Worm (Caenorhabditis elegans) whole organism, L2 larva: Measurements from ENCODE around the gene mdt-15.

Experiments
- F13H6.1 ChIP-seq: sonication (generic microtip); optimal IDR thresholded peaks from 2 replicates; lab custom pipeline; 2016; ENCODE audit warnings: missing genetic modification characterization, missing compliant biosample characterization
- R02D3.7 ChIP-seq: fragments of 150-350 bp; optimal IDR thresholded peaks from 2 replicates; lab custom pipeline; 2014; ENCODE audit warnings: missing biosample characterization, missing genetic modification characterization
- aly-2 ChIP-seq: fragments of 150-350 bp; optimal IDR thresholded peaks from 2 replicates; lab custom pipeline; 2014; ENCODE audit warnings: missing biosample characterization, missing genetic modification characterization
- dmd-4 ChIP-seq: sonication (generic microtip); optimal IDR thresholded peaks from 2 replicates; lab custom pipeline; 2017; ENCODE audit warnings: missing biosample characterization, missing genetic modification characterization
- fos-1 ChIP-seq: fragments of 150-350 bp; optimal IDR thresholded peaks from 2 replicates; lab custom pipeline; 2014; ENCODE audit warnings: missing biosample characterization, missing genetic modification characterization
- lin-13 ChIP-seq: fragments of 150-350 bp; optimal IDR thresholded peaks from 2 replicates; lab custom pipeline; 2014; ENCODE audit warnings: missing biosample characterization, missing genetic modification reagents, missing genetic modification characterization
- lsy-2 ChIP-seq, 2 experiments: fragments of 150-350 bp in 1 of 2; sonication (generic microtip) in 1 of 2; optimal IDR thresholded peaks; 2 replicates each; lab custom pipeline; 2014 to 2017; ENCODE audit warnings: missing biosample characterization in 2 of 2, missing genetic modification characterization in 2 of 2
- mdl-1 ChIP-seq, 2 experiments: fragments of 150-350 bp in 1 of 2; sonication (generic microtip) in 1 of 2; optimal IDR thresholded peaks; 2 replicates each; lab custom pipeline; 2017; ENCODE audit warnings: missing biosample characterization in 2 of 2, missing genetic modification characterization in 2 of 2
- nhr-237 ChIP-seq: fragments of 150-350 bp; optimal IDR thresholded peaks from 2 replicates; lab custom pipeline; 2014; ENCODE audit warnings: missing biosample characterization, missing genetic modification characterization
- nhr-25 ChIP-seq: fragments of 150-350 bp; sonication (generic microtip); optimal IDR thresholded peaks from 3 replicates; lab custom pipeline; 2014; ENCODE audit warnings: missing biosample characterization, missing genetic modification characterization
- snpc-4 ChIP-seq: fragments of 150-350 bp; optimal IDR thresholded peaks from 2 replicates; lab custom pipeline; 2014; ENCODE audit warnings: missing biosample characterization, missing genetic modification characterization
- ztf-11 ChIP-seq: sonication (generic microtip); optimal IDR thresholded peaks from 2 replicates; lab custom pipeline; 2017; ENCODE audit warnings: missing biosample characterization, missing genetic modification characterization

- TF ChIP-seq fos-1 (tag; lab: Kevin White, UChicago), result no peak
- no peak for TF ChIP-seq nhr-25 (tag; lab: Kevin White, UChicago)
- TF ChIP-seq R02D3.7 (tag; lab: Kevin White, UChicago), result no peak
- TF ChIP-seq mdl-1 (tag; optimal IDR thresholded peaks at IDR 0.05; lab: Kevin White, UChicago), result no peak
- no peak for TF ChIP-seq snpc-4 (tag; lab: Kevin White, UChicago)
- TF ChIP-seq nhr-237 (tag; lab: Kevin White, UChicago), result no peak
- no peak for TF ChIP-seq aly-2 (tag; lab: Kevin White, UChicago)
- no peak for TF ChIP-seq lsy-2 (tag; optimal IDR thresholded peaks at IDR 0.05; lab: Kevin White, UChicago)
- no peak for TF ChIP-seq F13H6.1
- TF ChIP-seq dmd-4, result no peak
- TF ChIP-seq ztf-11 (tag; lab: Kevin White, UChicago), result no peak
- TF ChIP-seq lin-13, result no peak
Observed at ce11 chrIII:5872288-5872687, 38.7 kb upstream of the mdt-15 start.
